Worm (Caenorhabditis elegans) whole organism, dauer: ENCODE measurements around the gene F20D6.9.

Source experiments
- unc-62 ChIP-seq: sonication (generic microtip); optimal IDR thresholded peaks from 2 replicates; lab custom pipeline; 2017; ENCODE audit warnings: missing biosample characterization, missing genetic modification reagents, missing genetic modification characterization

F20D6.9 gene

ce11 chrV:8198994-8199393, 21.7 kb upstream of the F20D6.9 start, which contains the start of gene F20D6.11:
Gene F20D6.11, minus strand, starts transcription at chrV:8199094.
- TF ChIP-seq unc-62, result no peak

- TF ChIP-seq unc-62, result no peak
Measured at ce11 chrV:8196993-8197392, 19.7 kb upstream of the F20D6.9 start.

ce11 chrV:8195889-8196418, 18.7 kb upstream of the F20D6.9 start, which contains the start of gene F20D6.10:
Gene F20D6.10, minus strand, starts transcription at chrV:8195939.
- TF ChIP-seq unc-62, result no peak

- no peak for TF ChIP-seq unc-62
Measured at ce11 chrV:8190430-8190829, 13.2 kb upstream of the F20D6.9 start, which contains the start of gene F20D6.1. Gene F20D6.1, plus strand, starts transcription at chrV:8190730.

- no peak for TF ChIP-seq unc-62
Measured at ce11 chrV:8190016-8190415, 12.8 kb upstream of the F20D6.9 start, which contains the start of gene F20D6.12. Gene F20D6.12, minus strand, starts transcription at chrV:8190116.

- TF ChIP-seq unc-62, result no peak
Measured at ce11 chrV:8188421-8188820, 11.2 kb upstream of the F20D6.9 start, which contains the start of gene F20D6.15. Gene F20D6.15, minus strand, starts transcription at chrV:8188467.

ce11 chrV:8185737-8186136, 8.5 kb upstream of the F20D6.9 start, which contains the start of gene F20D6.2:
Gene F20D6.2, plus strand, starts transcription at chrV:8186037.
- no peak for TF ChIP-seq unc-62

ce11 chrV:8183384-8183783, 6.1 kb upstream of the F20D6.9 start, which contains the start of gene srp-8:
Gene srp-8, plus strand, starts transcription at chrV:8183684.
- no peak for TF ChIP-seq unc-62

ce11 chrV:8178914-8179542, 1.8 kb upstream of the F20D6.9 start, which contains the start of gene srp-7:
Gene srp-7, plus strand, starts transcription at chrV:8179126.
- TF ChIP-seq unc-62, result no peak

ce11 chrV:8178279-8178678, 1.0 kb upstream of the F20D6.9 start:
- no peak for TF ChIP-seq unc-62

- no peak for TF ChIP-seq unc-62
Measured at ce11 chrV:8171688-8172087, 5.6 kb downstream of the F20D6.9 start.

ce11 chrV:8170300-8170699, 6.9 kb downstream of the F20D6.9 start:
- no peak for TF ChIP-seq unc-62

- TF ChIP-seq unc-62, result no peak
Measured at ce11 chrV:8169150-8169549, 8.1 kb downstream of the F20D6.9 start.

- no peak for TF ChIP-seq unc-62
Measured at ce11 chrV:8168219-8168962, 8.9 kb downstream of the F20D6.9 start, which contains the start of gene F20D6.8. Gene F20D6.8, minus strand, starts transcription at chrV:8168269.

ce11 chrV:8163199-8163598, 14.1 kb downstream of the F20D6.9 start:
- no peak for TF ChIP-seq unc-62

ce11 chrV:8161699-8162098, 15.6 kb downstream of the F20D6.9 start, which contains the start of gene F20D6.5:
Gene F20D6.5, plus strand, starts transcription at chrV:8161957.
- no peak for TF ChIP-seq unc-62

- no peak for TF ChIP-seq unc-62
Measured at ce11 chrV:8159629-8160028, 17.6 kb downstream of the F20D6.9 start, which contains the start of gene F20D6.6. Gene F20D6.6, plus strand, starts transcription at chrV:8159929.
